Fruit fly (Drosophila melanogaster) whole organism, embryonic: ENCODE data around the gene CG3251.

Experiments used
- Abd-B ChIP-seq: fragments of 200-800 bp; sonication (Bioruptor generic); optimal IDR thresholded peaks from 2 replicates; lab custom pipeline; 2018; ENCODE audit warnings: missing biosample characterization, mild to moderate bottlenecking, missing genetic modification characterization, moderate library complexity
- CG11247 ChIP-seq: fragments of 200-800 bp; sonication (Bioruptor generic); IDR thresholded peaks from 2 replicates; pipeline ENCODE4 v1.3.6; 2022; ENCODE audit warnings: missing biosample characterization, missing genetic modification characterization
- CG11504 ChIP-seq: fragments of 200-800 bp; sonication (Bioruptor generic); optimal IDR thresholded peaks from 3 replicates; lab custom pipeline; 2019; ENCODE audit warnings: missing biosample characterization, mild to moderate bottlenecking, missing genetic modification characterization, moderate library complexity
- CG12299 ChIP-seq: fragments of 200-800 bp; sonication (Bioruptor generic); optimal IDR thresholded peaks from 2 replicates; lab custom pipeline; 2018; ENCODE audit warnings: missing biosample characterization, mild to moderate bottlenecking, missing genetic modification characterization
- CG14860 ChIP-seq: fragments of 200-800 bp; sonication (Bioruptor generic); IDR thresholded peaks from 3 replicates; pipeline ENCODE4 v1.3.6; 2022; ENCODE audit warnings: missing biosample characterization, missing genetic modification characterization; ENCODE audit not compliant: partially characterized antibody
- CG1603 ChIP-seq: fragments of 200-800 bp; sonication (Bioruptor generic); optimal IDR thresholded peaks from 2 replicates; lab custom pipeline; 2019; ENCODE audit warnings: missing biosample characterization, mild to moderate bottlenecking, missing genetic modification characterization, moderate library complexity
- CG18011 ChIP-seq: fragments of 200-800 bp; sonication (Bioruptor generic); optimal IDR thresholded peaks from 2 replicates; lab custom pipeline; 2017; ENCODE audit warnings: missing biosample characterization, missing genetic modification characterization, mild to moderate bottlenecking, moderate library complexity, missing genotype
- CG1832 ChIP-seq: fragments of 200-800 bp; sonication (Bioruptor generic); optimal IDR thresholded peaks from 2 replicates; lab custom pipeline; 2017; ENCODE audit warnings: missing biosample characterization, mild to moderate bottlenecking, missing genetic modification characterization, inconsistent platforms
- CG2116 ChIP-seq: fragments of 200-800 bp; sonication (Bioruptor generic); optimal IDR thresholded peaks from 3 replicates; lab custom pipeline; 2018; ENCODE audit warnings: missing biosample characterization, mild to moderate bottlenecking, missing genetic modification characterization
- CG2199 ChIP-seq: fragments of 200-800 bp; sonication (Bioruptor generic); IDR thresholded peaks from 3 replicates; pipeline ENCODE4 v1.3.6; 2022; ENCODE audit warnings: missing biosample characterization, missing genetic modification characterization
- CG31365 ChIP-seq: fragments of 200-800 bp; sonication (Bioruptor generic); optimal IDR thresholded peaks from 2 replicates; lab custom pipeline; 2018; ENCODE audit warnings: missing biosample characterization, mild to moderate bottlenecking, missing genetic modification characterization
- CG31388 ChIP-seq: fragments of 200-800 bp; sonication (Bioruptor generic); optimal IDR thresholded peaks from 2 replicates; lab custom pipeline; 2016; ENCODE audit warnings: missing biosample characterization, missing genetic modification characterization
- CG42726 ChIP-seq: fragments of 200-800 bp; sonication (Bioruptor generic); IDR thresholded peaks from 2 replicates; pipeline ENCODE4 v1.3.6; 2022; ENCODE audit warnings: missing biosample characterization, missing genetic modification characterization; ENCODE audit not compliant: partially characterized antibody
- CG4404 ChIP-seq: fragments of 200-800 bp; sonication (Bioruptor generic); IDR thresholded peaks from 2 replicates; pipeline ENCODE4 v1.3.6; 2022; ENCODE audit warnings: missing biosample characterization, missing genetic modification characterization
- CG6272 ChIP-seq: fragments of 200-800 bp; sonication (Bioruptor generic); IDR thresholded peaks from 2 replicates; pipeline ENCODE4 v1.3.6; 2022; ENCODE audit warnings: missing biosample characterization, missing genetic modification characterization
- CG6791 ChIP-seq: fragments of 200-800 bp; sonication (Bioruptor generic); IDR thresholded peaks from 3 replicates; pipeline ENCODE4 v1.3.6; 2022; ENCODE audit warnings: missing biosample characterization, missing genetic modification characterization; ENCODE audit not compliant: partially characterized antibody
- CG7745 ChIP-seq: fragments of 200-800 bp; sonication (Bioruptor generic); optimal IDR thresholded peaks from 2 replicates; lab custom pipeline; 2018; ENCODE audit warnings: missing biosample characterization, mild to moderate bottlenecking, missing genetic modification characterization, moderate library complexity
- CG9215 ChIP-seq: fragments of 200-800 bp; sonication (Bioruptor generic); IDR thresholded peaks from 2 replicates; pipeline ENCODE4 v1.3.6; 2022; ENCODE audit warnings: missing biosample characterization, missing genetic modification characterization
- CG9609 ChIP-seq: fragments of 200-800 bp; sonication (Bioruptor generic); optimal IDR thresholded peaks from 3 replicates; lab custom pipeline; 2016; ENCODE audit warnings: missing biosample characterization, missing genetic modification characterization
- CG9727 ChIP-seq: fragments of 200-800 bp; sonication (Bioruptor generic); optimal IDR thresholded peaks from 3 replicates; lab custom pipeline; 2017; ENCODE audit warnings: missing biosample characterization, mild to moderate bottlenecking, missing genetic modification characterization
- CTCF ChIP-seq: fragments of 200-800 bp; sonication (Bioruptor generic); optimal IDR thresholded peaks from 2 replicates; lab custom pipeline; 2017; ENCODE audit warnings: missing biosample characterization, mild to moderate bottlenecking, missing genetic modification characterization, moderate library complexity
- Dp ChIP-seq: fragments of 200-800 bp; sonication (Bioruptor generic); optimal IDR thresholded peaks from 2 replicates; lab custom pipeline; 2018; ENCODE audit warnings: missing biosample characterization, mild to moderate bottlenecking, missing genetic modification characterization, moderate library complexity
- Ets65A ChIP-seq: fragments of 200-800 bp; sonication (Bioruptor generic); peaks from one replicate; lab custom pipeline; 2016; ENCODE audit warnings: missing biosample characterization, missing genetic modification characterization
- HLH4C ChIP-seq: fragments of 200-800 bp; sonication (Bioruptor generic); IDR thresholded peaks from 3 replicates; pipeline ENCODE4 v1.3.6; 2022; ENCODE audit warnings: missing biosample characterization, missing genetic modification characterization; ENCODE audit not compliant: partially characterized antibody
- Oli ChIP-seq: fragments of 200-800 bp; sonication (Bioruptor generic); optimal IDR thresholded peaks from 2 replicates; lab custom pipeline; 2018; ENCODE audit warnings: missing biosample characterization, mild to moderate bottlenecking, missing genetic modification characterization, moderate library complexity
- Rx ChIP-seq: fragments of 200-800 bp; sonication (Bioruptor generic); IDR thresholded peaks from 2 replicates; pipeline ENCODE4 v1.3.6; 2022; ENCODE audit warnings: missing biosample characterization, missing genetic modification characterization
- Sox100B ChIP-seq: fragments of 200-800 bp; sonication (Bioruptor generic); optimal IDR thresholded peaks from 3 replicates; lab custom pipeline; 2018; ENCODE audit warnings: missing biosample characterization, mild to moderate bottlenecking, missing genetic modification characterization
- amos ChIP-seq: fragments of 200-800 bp; sonication (Bioruptor generic); IDR thresholded peaks from 2 replicates; pipeline ENCODE4 v1.3.6; 2022; ENCODE audit warnings: missing biosample characterization, missing genetic modification characterization; ENCODE audit not compliant: partially characterized antibody
- ara ChIP-seq: fragments of 200-800 bp; sonication (Bioruptor generic); IDR thresholded peaks from 2 replicates; pipeline ENCODE4 v1.3.6; 2022; ENCODE audit warnings: missing biosample characterization, missing genetic modification characterization
- disco-r ChIP-seq: fragments of 200-800 bp; sonication (Bioruptor generic); optimal IDR thresholded peaks from 2 replicates; lab custom pipeline; 2016; ENCODE audit warnings: missing biosample characterization, missing genetic modification characterization
- hb ChIP-seq: fragments of 200-800 bp; sonication (Bioruptor generic); IDR thresholded peaks from 3 replicates; pipeline ENCODE4 v1.3.6; 2022; ENCODE audit warnings: missing biosample characterization, missing genetic modification characterization; ENCODE audit not compliant: partially characterized antibody
- knrl ChIP-seq: fragments of 200-800 bp; sonication (Bioruptor generic); IDR thresholded peaks from 3 replicates; pipeline ENCODE4 v1.3.6; 2022; ENCODE audit warnings: missing biosample characterization, missing genetic modification characterization; ENCODE audit not compliant: partially characterized antibody
- nerfin-2 ChIP-seq: fragments of 200-800 bp; sonication (Bioruptor generic); IDR thresholded peaks from 2 replicates; pipeline ENCODE4 v1.3.6; 2022; ENCODE audit warnings: missing biosample characterization, missing genetic modification characterization; ENCODE audit not compliant: partially characterized antibody
- oc ChIP-seq: fragments of 200-800 bp; sonication (Bioruptor generic); optimal IDR thresholded peaks from 2 replicates; lab custom pipeline; 2018; ENCODE audit warnings: missing biosample characterization, mild to moderate bottlenecking, missing genetic modification characterization, moderate library complexity
- pita ChIP-seq: fragments of 200-800 bp; sonication (Bioruptor generic); optimal IDR thresholded peaks from 2 replicates; lab custom pipeline; 2017; ENCODE audit warnings: missing biosample characterization, mild to moderate bottlenecking, missing genetic modification characterization
- sim ChIP-seq: fragments of 200-800 bp; sonication (Bioruptor generic); IDR thresholded peaks from 2 replicates; pipeline ENCODE4 v1.3.6; 2022; ENCODE audit warnings: missing biosample characterization, missing genetic modification characterization
- slou ChIP-seq: fragments of 200-800 bp; sonication (Bioruptor generic); optimal IDR thresholded peaks from 3 replicates; lab custom pipeline; 2016; ENCODE audit warnings: missing biosample characterization, missing genetic modification characterization
- stwl ChIP-seq: fragments of 200-800 bp; sonication (Bioruptor generic); optimal IDR thresholded peaks from 3 replicates; lab custom pipeline; 2018; ENCODE audit warnings: missing biosample characterization, mild to moderate bottlenecking, missing genetic modification characterization, moderate library complexity
- tio ChIP-seq: fragments of 200-800 bp; sonication (Bioruptor generic); optimal IDR thresholded peaks from 2 replicates; lab custom pipeline; 2017; ENCODE audit warnings: missing biosample characterization, missing genetic modification characterization, inconsistent platforms

CG3251 gene

DNA sequence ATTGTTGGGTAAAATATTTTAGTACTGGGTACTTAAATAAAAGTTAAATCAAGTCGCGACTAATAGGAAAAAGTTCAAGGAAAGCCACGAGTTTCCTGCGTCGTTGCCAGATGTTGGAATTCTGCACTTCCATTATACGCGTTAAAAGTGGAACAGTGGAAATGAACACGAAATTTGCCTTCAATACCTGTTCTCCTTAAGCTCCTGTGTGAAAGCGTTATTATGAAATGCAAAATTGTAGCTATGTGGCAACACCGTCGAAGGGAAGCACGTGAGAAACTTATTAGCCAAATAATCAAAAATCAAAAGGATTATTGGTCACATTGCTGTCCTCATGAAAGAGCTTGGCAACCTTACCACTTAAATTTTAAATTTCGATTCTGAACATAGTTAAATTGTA lies at the start of gene CG3251:
TSS of gene CG3251 (minus strand) at position 101 of the 400 bp plus-strand sequence.
- TF ChIP-seq Oli (tag; lab: Kevin White, UChicago) (no peak), HLH4C (GFP tag; lab: Robert Waterston, UW) (no peak), ara (GFP tag; lab: Robert Waterston, UW) (no peak), nerfin-2 (no peak), hb (GFP tag; lab: Robert Waterston, UW) (no peak), oc (tag; lab: Kevin White, UChicago) (no peak)
- TF ChIP-seq, all 482 proteins: peak for 0

DNA sequence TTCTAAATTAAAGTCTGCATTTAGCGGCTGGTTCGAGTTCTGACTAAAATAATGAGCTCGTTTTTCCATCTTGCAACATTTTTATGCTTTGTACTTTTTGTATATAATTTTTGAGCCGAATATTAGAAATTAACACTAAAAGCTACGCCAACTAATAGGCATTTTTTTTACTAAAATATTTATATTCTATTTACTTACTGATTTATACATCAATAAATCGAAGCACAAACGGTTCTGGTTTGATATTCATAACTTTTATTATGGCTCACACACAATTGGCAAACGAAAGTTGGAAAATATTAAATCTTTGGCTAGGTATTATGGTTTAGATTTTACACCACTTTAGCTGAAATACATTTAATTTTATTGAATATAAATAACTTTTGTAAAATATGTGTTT lies 43.9 kb upstream of the CG3251 start, which contains the start of gene CG15631:
TSS of gene CG15631 (minus strand) at position 101 of the 400 bp plus-strand sequence.
- TF ChIP-seq CG2199 (GFP tag; lab: Robert Waterston, UW) (no peak), CG11247 (GFP tag; lab: Robert Waterston, UW) (no peak), sim (GFP tag; lab: Robert Waterston, UW) (no peak), Abd-B (GFP tag; lab: Kevin White, UChicago) (no peak)

DNA sequence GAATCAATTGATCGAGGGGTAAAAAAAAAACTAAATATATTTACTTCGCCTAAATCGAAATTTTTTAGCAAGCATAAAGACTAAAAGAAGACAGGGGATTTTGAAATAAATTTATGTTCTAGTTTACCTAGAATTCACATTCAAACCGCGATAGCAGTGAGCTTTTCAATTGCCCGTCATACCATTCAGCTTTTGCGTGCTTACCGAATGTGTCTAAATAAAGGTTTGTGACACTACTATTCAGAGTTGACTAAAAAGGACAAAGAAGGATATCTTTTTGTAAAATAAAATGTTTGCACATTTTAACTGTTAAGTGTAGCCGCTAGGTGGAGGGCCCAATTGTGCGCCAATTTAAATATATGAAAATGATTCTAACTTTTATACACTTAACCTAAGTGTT lies 35.5 kb upstream of the CG3251 start:
- TF ChIP-seq CG9727 (GFP tag; lab: Kevin White, UChicago) (no peak), CG31388 (GFP tag; lab: Kevin White, UChicago) (no peak), CG14860 (0 out of 3 replicates have a peak, but pooled peaks have one; percentile 12), Sox100B (GFP tag; lab: Kevin White, UChicago) (no peak), CG18011 (peak; percentile 97), Rx (GFP tag; lab: Robert Waterston, UW) (no peak), CG12299 (no peak), Ets65A (GFP tag; lab: Kevin White, UChicago) (peak; percentile 64), CG2116 (GFP tag; lab: Kevin White, UChicago) (peak; percentile 32), CG4404 (GFP tag; lab: Robert Waterston, UW) (no peak), tio (GFP tag; lab: Kevin White, UChicago) (no peak), CG9609 (GFP tag; lab: Kevin White, UChicago) (no peak), slou (GFP tag; lab: Kevin White, UChicago) (peak; percentile 8), CG9215 (GFP tag; lab: Robert Waterston, UW) (no peak), CG6791 (GFP tag; lab: Robert Waterston, UW) (0 out of 3 replicates have a peak, but pooled peaks have one; percentile 36), amos (GFP tag; lab: Robert Waterston, UW) (peak; percentile 22; the same call in 1 of the 2 replicates), knrl (peak; percentile 34; the same call in 2 of the 3 replicates), CG42726 (GFP tag; lab: Robert Waterston, UW) (peak; percentile 60; the same call in 1 of the 2 replicates), stwl (tag; lab: Kevin White, UChicago) (peak; percentile 80), CTCF (GFP tag; lab: Kevin White, UChicago) (peak; percentile 84), CG1603 (tag; lab: Kevin White, UChicago) (no peak), CG6272 (GFP tag; lab: Robert Waterston, UW) (peak; percentile 12; the same call in 1 of the 2 replicates), disco-r (GFP tag; lab: Kevin White, UChicago) (no peak), ara (GFP tag; lab: Robert Waterston, UW) (0 out of 2 replicates have a peak, but pooled peaks have one; percentile 12), CG7745 (no peak), CG1832 (GFP tag; lab: Kevin White, UChicago) (no peak), pita (GFP tag; lab: Kevin White, UChicago) (peak; percentile 32), CG31365 (tag; lab: Kevin White, UChicago) (no peak), Dp (peak; percentile 33), CG11504 (tag; lab: Kevin White, UChicago) (peak; percentile 33)
